Fruit fly (Drosophila melanogaster): ENCODE data around the gene RpL13A.

Gene RpL13A

dm6 chr3R:5654692-5655181 lies 30.5 kb downstream of the RpL13A start, which contains the start of the genes elm and MED27 (continued):
- peak; percentile 89 for TF ChIP-seq gro (GFP tag; optimal IDR thresholded peaks at IDR 0.05)
- TF ChIP-seq Ets65A (GFP tag), result peak; percentile 100
- TF ChIP-seq dm (GFP tag; optimal IDR thresholded peaks at IDR 0.05), result peak; percentile 82
- TF ChIP-seq mld (GFP tag; IDR thresholded peaks at IDR 0.05; ENCODE audit: partially characterized antibody), result peak; percentile 72
- peak; percentile 96 for TF ChIP-seq tin (GFP tag; optimal IDR thresholded peaks at IDR 0.05)
- TF ChIP-seq en (GFP tag; optimal IDR thresholded peaks at IDR 0.05), result peak; percentile 74
- peak; percentile 98 for TF ChIP-seq Xbp1 (GFP tag; optimal IDR thresholded peaks at IDR 0.05)
- TF ChIP-seq CG43689 (GFP tag; IDR thresholded peaks at IDR 0.05), result 0 out of 2 replicates have a peak, but pooled peaks have one; percentile 52
- 0 out of 2 replicates have a peak, but pooled peaks have one; percentile 42 for TF ChIP-seq bowl (GFP tag; IDR thresholded peaks at IDR 0.05)
- peak; percentile 24 for TF ChIP-seq cg (GFP tag; optimal IDR thresholded peaks at IDR 0.05)
- peak; percentile 88 for TF ChIP-seq CG8388 (GFP tag; optimal IDR thresholded peaks at IDR 0.05)
- TF ChIP-seq CG10274 (GFP tag; optimal IDR thresholded peaks at IDR 0.05), result peak; percentile 68
- TF ChIP-seq jigr1 (GFP tag; IDR thresholded peaks at IDR 0.05), result peak; percentile 93
- peak; percentile 82 for TF ChIP-seq dimm (GFP tag; IDR thresholded peaks at IDR 0.05)
- peak; percentile 81 for TF ChIP-seq CG11723 (GFP tag; optimal IDR thresholded peaks at IDR 0.05)
- peak; percentile 95 for TF ChIP-seq CG7372 (GFP tag; IDR thresholded peaks at IDR 0.05)
- peak; percentile 87 for TF ChIP-seq hkb (optimal IDR thresholded peaks at IDR 0.05)
- peak; percentile 86 for TF ChIP-seq hkb (GFP tag; IDR thresholded peaks at IDR 0.05)
- TF ChIP-seq Camta (GFP tag; optimal IDR thresholded peaks at IDR 0.05), result peak; percentile 94
- peak; percentile 82 for TF ChIP-seq CG17328 (GFP tag; IDR thresholded peaks at IDR 0.05)
- TF ChIP-seq E2f2 (GFP tag; IDR thresholded peaks at IDR 0.05), result peak; percentile 69
- peak; percentile 93 for TF ChIP-seq H15 (GFP tag; IDR thresholded peaks at IDR 0.05)
- peak; percentile 93 for TF ChIP-seq bcd (GFP tag; optimal IDR thresholded peaks at IDR 0.05)
- TF ChIP-seq D19B (GFP tag; optimal IDR thresholded peaks at IDR 0.05), result peak; percentile 72
- peak; percentile 90 for TF ChIP-seq PHDP (tag; optimal IDR thresholded peaks at IDR 0.05)
- peak; percentile 53 for TF ChIP-seq CG7987 (GFP tag; optimal IDR thresholded peaks at IDR 0.05)
- TF ChIP-seq CG13624 (GFP tag; optimal IDR thresholded peaks at IDR 0.05), result peak; percentile 94
- TF ChIP-seq cad (GFP tag; optimal IDR thresholded peaks at IDR 0.05), result no peak
- peak; percentile 94 for TF ChIP-seq zen (tag; optimal IDR thresholded peaks at IDR 0.05)
- TF ChIP-seq cas (GFP tag; IDR thresholded peaks at IDR 0.05), result peak; percentile 86
- peak; percentile 87 for TF ChIP-seq CG10267 (tag; optimal IDR thresholded peaks at IDR 0.05)
- peak; percentile 55 for TF ChIP-seq CG10431 (GFP tag; optimal IDR thresholded peaks at IDR 0.05)
- peak in 1 of 2 experiments; percentile 66 for TF ChIP-seq eve (GFP tag; optimal IDR thresholded peaks at IDR 0.05)
- peak; percentile 89 for TF ChIP-seq maf-S (GFP tag; optimal IDR thresholded peaks at IDR 0.05)
- TF ChIP-seq CG15601 (tag; optimal IDR thresholded peaks at IDR 0.05), result peak; percentile 95
- TF ChIP-seq NC2α (GFP tag; optimal IDR thresholded peaks at IDR 0.05), result peak; percentile 79
- peak; percentile 72 for TF ChIP-seq scrt (GFP tag; optimal IDR thresholded peaks at IDR 0.05)
- peak; percentile 87 for TF ChIP-seq HHEX (GFP tag; optimal IDR thresholded peaks at IDR 0.05)
- no peak for TF ChIP-seq gsb-n (tag; optimal IDR thresholded peaks at IDR 0.05)
- peak; percentile 86 for TF ChIP-seq CG4282 (GFP tag; optimal IDR thresholded peaks at IDR 0.05)
- peak; percentile 91 for TF ChIP-seq CG11093 (GFP tag; IDR thresholded peaks at IDR 0.05)
- peak; percentile 70 for TF ChIP-seq CG3163 (GFP tag; optimal IDR thresholded peaks at IDR 0.05)
- peak; percentile 73 for TF ChIP-seq her (GFP tag; optimal IDR thresholded peaks at IDR 0.05)
- TF ChIP-seq C15 (GFP tag; IDR thresholded peaks at IDR 0.05), result peak; percentile 81; the same call in 2 of the 3 replicates
- peak; percentile 82 for TF ChIP-seq CG17186 (GFP tag; optimal IDR thresholded peaks at IDR 0.05)
- TF ChIP-seq inv (GFP tag; IDR thresholded peaks at IDR 0.05; ENCODE audit: partially characterized antibody), result peak; percentile 94
- peak; percentile 92 to 95 for TF ChIP-seq chif (GFP tag; optimal IDR thresholded peaks at IDR 0.05)
- peak; percentile 85 for TF ChIP-seq kni (GFP tag; optimal IDR thresholded peaks at IDR 0.05)
- TF ChIP-seq Nf-YB (GFP tag; optimal IDR thresholded peaks at IDR 0.05), result peak; percentile 77
- TF ChIP-seq zen2 (GFP tag; IDR thresholded peaks at IDR 0.05; ENCODE audit: partially characterized antibody), result peak; percentile 68; the same call in 1 of the 3 replicates
- TF ChIP-seq Fer2 (tag; optimal IDR thresholded peaks at IDR 0.05), result peak; percentile 90

All from whole organism, embryonic.